Fruit fly (Drosophila melanogaster) whole organism, embryonic: ENCODE data around the gene CG43156.

ENCODE experiments used
- Atf3 ChIP-seq: fragments of 200-800 bp; sonication (Bioruptor generic); optimal IDR thresholded peaks from 3 replicates; lab custom pipeline; 2016; ENCODE audit warnings: missing biosample characterization, missing genetic modification characterization
- Awh ChIP-seq: fragments of 200-800 bp; sonication (Bioruptor generic); IDR thresholded peaks from 2 replicates; pipeline ENCODE4, ENCODE4 v1.3.6; 2022; ENCODE audit warnings: missing biosample characterization, missing genetic modification characterization
- BEAF-32 ChIP-seq: fragments of 200-800 bp; sonication (Bioruptor generic); optimal IDR thresholded peaks from 3 replicates; lab custom pipeline; 2017; ENCODE audit warnings: missing biosample characterization, missing genetic modification characterization, mild to moderate bottlenecking, moderate library complexity, missing genetic modification reagents
- CG10321 ChIP-seq: fragments of 200-800 bp; sonication (Bioruptor generic); IDR thresholded peaks from 2 replicates; pipeline ENCODE4 v1.3.6; 2022; ENCODE audit warnings: missing biosample characterization, missing genetic modification characterization
- CG11247 ChIP-seq: fragments of 200-800 bp; sonication (Bioruptor generic); IDR thresholded peaks from 2 replicates; pipeline ENCODE4 v1.3.6; 2022; ENCODE audit warnings: missing biosample characterization, missing genetic modification characterization
- CG11695 ChIP-seq: fragments of 200-800 bp; sonication (Bioruptor generic); IDR thresholded peaks from 3 replicates; pipeline ENCODE4 v1.3.6; 2022; ENCODE audit warnings: missing biosample characterization, missing genetic modification characterization
- CG11723 ChIP-seq: fragments of 200-800 bp; sonication (Bioruptor generic); optimal IDR thresholded peaks from 2 replicates; lab custom pipeline; 2017; ENCODE audit warnings: missing biosample characterization, mild to moderate bottlenecking, missing genetic modification characterization
- CG12104 ChIP-seq: fragments of 200-800 bp; sonication (Bioruptor generic); optimal IDR thresholded peaks from 3 replicates; lab custom pipeline; 2016; ENCODE audit warnings: missing biosample characterization, missing genetic modification characterization
- CG1647 ChIP-seq: fragments of 200-800 bp; sonication (Bioruptor generic); optimal IDR thresholded peaks from 3 replicates; lab custom pipeline; 2016; ENCODE audit warnings: missing biosample characterization, missing genetic modification characterization
- CG16779 ChIP-seq: fragments of 200-800 bp; sonication (Bioruptor generic); IDR thresholded peaks from 2 replicates; pipeline ENCODE4 v1.3.6; 2022; ENCODE audit warnings: missing biosample characterization, missing genetic modification characterization
- CG18599 ChIP-seq: fragments of 200-800 bp; sonication (Bioruptor generic); optimal IDR thresholded peaks from 3 replicates; lab custom pipeline; 2017; ENCODE audit warnings: missing biosample characterization, missing genetic modification characterization, mild to moderate bottlenecking, moderate library complexity, missing genetic modification reagents
- CG2678 ChIP-seq: fragments of 200-800 bp; sonication (Bioruptor generic); optimal IDR thresholded peaks from 3 replicates; lab custom pipeline; 2019; ENCODE audit warnings: missing biosample characterization, mild to moderate bottlenecking, missing genetic modification characterization, moderate library complexity
- CG31441 ChIP-seq: fragments of 200-800 bp; sonication (Bioruptor generic); IDR thresholded peaks from 2 replicates; pipeline ENCODE4 v1.3.6; 2022; ENCODE audit warnings: missing biosample characterization, missing genetic modification characterization
- CG33557 ChIP-seq: fragments of 200-800 bp; sonication (Bioruptor generic); optimal IDR thresholded peaks from 2 replicates; lab custom pipeline; 2019; ENCODE audit warnings: missing biosample characterization, mild to moderate bottlenecking, missing genetic modification characterization, moderate library complexity
- CG4328 ChIP-seq: fragments of 200-800 bp; sonication (Bioruptor generic); optimal IDR thresholded peaks from 3 replicates; lab custom pipeline; 2017; ENCODE audit warnings: missing biosample characterization, missing genetic modification reagents, missing genetic modification characterization
- CG6175 ChIP-seq: fragments of 200-800 bp; sonication (Bioruptor generic); IDR thresholded peaks from 3 replicates; pipeline ENCODE4 v1.3.6; 2022; ENCODE audit warnings: missing biosample characterization, missing genetic modification characterization
- CG7963 ChIP-seq: fragments of 200-800 bp; sonication (Bioruptor generic); IDR thresholded peaks from 3 replicates; pipeline ENCODE4 v1.3.6; 2022; ENCODE audit warnings: missing biosample characterization, missing genetic modification characterization; ENCODE audit not compliant: partially characterized antibody
- CG9817 ChIP-seq: fragments of 200-800 bp; sonication (Bioruptor generic); optimal IDR thresholded peaks from 2 replicates; lab custom pipeline; 2018; ENCODE audit warnings: missing biosample characterization, mild to moderate bottlenecking, missing genetic modification characterization, moderate library complexity
- CoRest ChIP-seq: fragments of 200-800 bp; sonication (Bioruptor generic); optimal IDR thresholded peaks from 3 replicates; lab custom pipeline; 2018; ENCODE audit warnings: missing biosample characterization, mild to moderate bottlenecking, missing genetic modification characterization, moderate library complexity
- Dip2 ChIP-seq: fragments of 200-800 bp; sonication (Bioruptor generic); IDR thresholded peaks from 2 replicates; pipeline ENCODE4 v1.3.6; 2022; ENCODE audit warnings: missing biosample characterization, missing genetic modification characterization
- Dll ChIP-seq: fragments of 200-800 bp; sonication (Bioruptor generic); IDR thresholded peaks from 4 replicates; pipeline ENCODE4 v1.3.6; 2022; ENCODE audit warnings: missing biosample characterization, missing genetic modification characterization; ENCODE audit not compliant: partially characterized antibody
- E2f2 ChIP-seq: fragments of 200-800 bp; sonication (Bioruptor generic); IDR thresholded peaks from 2 replicates; pipeline ENCODE4 v1.3.6; 2022; ENCODE audit warnings: missing biosample characterization, missing genetic modification characterization
- Fer1 ChIP-seq: fragments of 200-800 bp; sonication (Bioruptor generic); optimal IDR thresholded peaks from 2 replicates; lab custom pipeline; 2017; ENCODE audit warnings: missing biosample characterization, mild to moderate bottlenecking, missing genetic modification characterization
- HmgZ ChIP-seq: fragments of 200-800 bp; sonication (Bioruptor generic); optimal IDR thresholded peaks from 2 replicates; lab custom pipeline; 2018; ENCODE audit warnings: missing biosample characterization, mild to moderate bottlenecking, missing genetic modification characterization
- Hr51 ChIP-seq, 2 experiments: fragments of 200-800 bp; sonication (Bioruptor generic); optimal IDR thresholded peaks; 2 replicates in 1 of 2; 3 replicates in 1 of 2; lab custom pipeline; 2016 to 2018; ENCODE audit warnings: missing biosample characterization in 2 of 2, missing genetic modification characterization in 2 of 2, mild to moderate bottlenecking in 1 of 2, moderate library complexity in 1 of 2
- Meics ChIP-seq: fragments of 200-800 bp; sonication (Bioruptor generic); optimal IDR thresholded peaks from 2 replicates; lab custom pipeline; 2017; ENCODE audit warnings: missing biosample characterization, mild to moderate bottlenecking, missing genetic modification characterization
- Neu2 ChIP-seq: fragments of 200-800 bp; sonication (Bioruptor generic); optimal IDR thresholded peaks from 3 replicates; lab custom pipeline; 2016; ENCODE audit warnings: missing biosample characterization, missing genetic modification characterization, borderline replicate concordance
- Sox100B ChIP-seq: fragments of 200-800 bp; sonication (Bioruptor generic); optimal IDR thresholded peaks from 3 replicates; lab custom pipeline; 2018; ENCODE audit warnings: missing biosample characterization, mild to moderate bottlenecking, missing genetic modification characterization
- Sox102F ChIP-seq: fragments of 200-800 bp; sonication (Bioruptor generic); optimal IDR thresholded peaks from 2 replicates; lab custom pipeline; 2018; ENCODE audit warnings: missing biosample characterization, mild to moderate bottlenecking, missing genetic modification characterization, moderate library complexity
- Xbp1 ChIP-seq: fragments of 200-800 bp; sonication (Bioruptor generic); optimal IDR thresholded peaks from 3 replicates; lab custom pipeline; 2016; ENCODE audit warnings: missing biosample characterization, mild to moderate bottlenecking, missing genetic modification characterization
- cwo ChIP-seq: fragments of 200-800 bp; sonication (Bioruptor generic); optimal IDR thresholded peaks from 3 replicates; lab custom pipeline; 2017; ENCODE audit warnings: missing biosample characterization, missing genetic modification characterization, mild to moderate bottlenecking, moderate library complexity, missing genetic modification reagents
- dmrt99B ChIP-seq: fragments of 200-800 bp; sonication (Bioruptor generic); optimal IDR thresholded peaks from 2 replicates; lab custom pipeline; 2018; ENCODE audit warnings: missing biosample characterization, mild to moderate bottlenecking, missing genetic modification characterization, moderate library complexity
- emc ChIP-seq: fragments of 200-800 bp; sonication (Bioruptor generic); optimal IDR thresholded peaks from 2 replicates; lab custom pipeline; 2016; ENCODE audit warnings: missing biosample characterization, missing genetic modification characterization
- en ChIP-seq: fragments of 200-800 bp; sonication (Bioruptor generic); optimal IDR thresholded peaks from 2 replicates; lab custom pipeline; 2016; ENCODE audit warnings: missing biosample characterization, missing genetic modification characterization
- gt ChIP-seq: fragments of 200-800 bp; sonication (Bioruptor generic); IDR thresholded peaks from 2 replicates; pipeline ENCODE4 v1.3.6; 2022; ENCODE audit warnings: missing biosample characterization, missing genetic modification characterization
- ind ChIP-seq: fragments of 200-800 bp; sonication (Bioruptor generic); optimal IDR thresholded peaks from 3 replicates; lab custom pipeline; 2016; ENCODE audit warnings: missing biosample characterization, missing genetic modification characterization
- insv ChIP-seq, 2 experiments: fragments of 200-800 bp; sonication (Bioruptor generic); optimal IDR thresholded peaks; 3 replicates each; lab custom pipeline; 2016 to 2018; ENCODE audit warnings: missing biosample characterization in 2 of 2, missing genetic modification characterization in 2 of 2
- klu ChIP-seq: fragments of 200-800 bp; sonication (Bioruptor generic); IDR thresholded peaks from 2 replicates; pipeline ENCODE4 v1.3.6; 2022; ENCODE audit warnings: missing biosample characterization, missing genetic modification characterization
- knrl ChIP-seq: fragments of 200-800 bp; sonication (Bioruptor generic); IDR thresholded peaks from 3 replicates; pipeline ENCODE4 v1.3.6; 2022; ENCODE audit warnings: missing biosample characterization, missing genetic modification characterization; ENCODE audit not compliant: partially characterized antibody
- lmd ChIP-seq: fragments of 200-800 bp; sonication (Bioruptor generic); IDR thresholded peaks from 2 replicates; pipeline ENCODE4 v1.3.6; 2022; ENCODE audit warnings: missing biosample characterization, missing genetic modification characterization
- nerfin-1 ChIP-seq: fragments of 200-800 bp; sonication (Bioruptor generic); optimal IDR thresholded peaks from 3 replicates; lab custom pipeline; 2019; ENCODE audit warnings: missing biosample characterization, mild to moderate bottlenecking, missing genetic modification characterization, moderate library complexity
- pan ChIP-seq, 4 experiments: fragments of >200 bp in 3 of 4; fragments of 200-800 bp in 1 of 4; sonication (Bioruptor generic) in 1 of 4; optimal IDR thresholded peaks in 3 of 4; IDR thresholded peaks in 1 of 4; 2 replicates each; pipeline versions ENCODE4 v1.3.6 to Lab custom; 2017 to 2022; ENCODE audit warnings: missing biosample characterization in 2 of 4, missing genetic modification characterization in 2 of 4, mixed read lengths in 1 of 4
- pfk ChIP-seq: fragments of 200-800 bp; sonication (Bioruptor generic); optimal IDR thresholded peaks from 2 replicates; lab custom pipeline; 2018; ENCODE audit warnings: missing biosample characterization, mild to moderate bottlenecking, missing genetic modification characterization, moderate library complexity
- pros ChIP-seq: fragments of 200-800 bp; sonication (Bioruptor generic); optimal IDR thresholded peaks from 3 replicates; lab custom pipeline; 2019; ENCODE audit warnings: missing biosample characterization, mild to moderate bottlenecking, missing genetic modification characterization, moderate library complexity
- salm ChIP-seq: fragments of 200-800 bp; sonication (Bioruptor generic); optimal IDR thresholded peaks from 2 replicates; lab custom pipeline; 2018; ENCODE audit warnings: missing biosample characterization, mild to moderate bottlenecking, missing genetic modification characterization
- sens ChIP-seq: fragments of 200-800 bp; sonication (Bioruptor generic); peaks from one replicate; lab custom pipeline; 2016; ENCODE audit warnings: missing biosample characterization, missing genetic modification characterization
- seq ChIP-seq: fragments of 200-800 bp; sonication (Bioruptor generic); IDR thresholded peaks from 2 replicates; pipeline ENCODE4 v1.3.6; 2022; ENCODE audit warnings: missing biosample characterization, missing genetic modification characterization
- sim ChIP-seq: fragments of 200-800 bp; sonication (Bioruptor generic); IDR thresholded peaks from 2 replicates; pipeline ENCODE4 v1.3.6; 2022; ENCODE audit warnings: missing biosample characterization, missing genetic modification characterization
- tna ChIP-seq: fragments of 200-800 bp; sonication (Bioruptor generic); IDR thresholded peaks from 2 replicates; pipeline ENCODE4 v1.3.6; 2022; ENCODE audit warnings: missing biosample characterization, missing genetic modification characterization; ENCODE audit not compliant: partially characterized antibody

Gene CG43156

dm6 chrX:11885356-11885755 lies 21.3 kb downstream of the CG43156 start:
- TF ChIP-seq CG33557 (GFP tag; lab: Kevin White, UChicago) = no peak
- TF ChIP-seq CG4328 (GFP tag; lab: Kevin White, UChicago) = peak; percentile 46
- no peak for TF ChIP-seq CG10321
- TF ChIP-seq gt (GFP tag; lab: Robert Waterston, UW) = no peak
- peak; percentile 0 for TF ChIP-seq nerfin-1
- peak; percentile 33 for TF ChIP-seq Xbp1 (GFP tag; lab: Kevin White, UChicago)
- TF ChIP-seq sens (GFP tag; lab: Kevin White, UChicago) = peak; percentile 66
- TF ChIP-seq HmgZ (tag; lab: Kevin White, UChicago) = no peak
- no peak for TF ChIP-seq en (GFP tag; lab: Kevin White, UChicago)
- no peak for TF ChIP-seq pan (optimal IDR thresholded peaks at IDR 0.05; lab: Kevin White, UChicago)
- no peak for TF ChIP-seq pan (GFP tag; optimal IDR thresholded peaks at IDR 0.05 in 1 of 2, IDR thresholded peaks at IDR 0.05 in 1 of 2)
- peak in 1 of 2 experiments; percentile 69 for TF ChIP-seq Hr51 (GFP tag; optimal IDR thresholded peaks at IDR 0.05; lab: Kevin White, UChicago)
- TF ChIP-seq CG12104 = peak; percentile 29
- TF ChIP-seq tna (GFP tag; lab: Robert Waterston, UW) = 0 out of 2 replicates have a peak, but pooled peaks have one; percentile 25
- peak; percentile 46 for TF ChIP-seq cwo (GFP tag; lab: Kevin White, UChicago)
- no peak for TF ChIP-seq insv (GFP tag; optimal IDR thresholded peaks at IDR 0.05; lab: Kevin White, UChicago)
- TF ChIP-seq Neu2 (GFP tag; lab: Kevin White, UChicago) = no peak
- no peak for TF ChIP-seq sim (GFP tag; lab: Robert Waterston, UW)
- TF ChIP-seq CG31441 (GFP tag; lab: Robert Waterston, UW) = 0 out of 2 replicates have a peak, but pooled peaks have one; percentile 33
- TF ChIP-seq CG11695 (GFP tag; lab: Robert Waterston, UW) = peak; percentile 19; the same call in 1 of the 3 replicates
- TF ChIP-seq CG6175 (GFP tag; lab: Robert Waterston, UW) = 0 out of 3 replicates have a peak, but pooled peaks have one; percentile 14
- TF ChIP-seq klu (GFP tag; lab: Robert Waterston, UW) = no peak
- TF ChIP-seq Atf3 (GFP tag; lab: Kevin White, UChicago) = no peak
- no peak for TF ChIP-seq Dll
- TF ChIP-seq CoRest (tag; lab: Kevin White, UChicago) = peak; percentile 54
- peak; percentile 54 for TF ChIP-seq CG9817 (tag; lab: Kevin White, UChicago)
- TF ChIP-seq ind (GFP tag; lab: Kevin White, UChicago) = peak; percentile 29
- peak; percentile 37 for TF ChIP-seq dmrt99B (tag; lab: Kevin White, UChicago)
- peak; percentile 16 for TF ChIP-seq salm (tag; lab: Kevin White, UChicago)
- no peak for TF ChIP-seq CG7963 (GFP tag; lab: Robert Waterston, UW)
- TF ChIP-seq CG1647 (GFP tag; lab: Kevin White, UChicago) = no peak
- TF ChIP-seq pros (GFP tag; lab: Kevin White, UChicago) = no peak
- 0 out of 2 replicates have a peak, but pooled peaks have one; percentile 14 for TF ChIP-seq seq (GFP tag; lab: Robert Waterston, UW)
- no peak for TF ChIP-seq Dip2 (GFP tag; lab: Robert Waterston, UW)
- no peak for TF ChIP-seq knrl
- TF ChIP-seq Awh (GFP tag; lab: Robert Waterston, UW) = 0 out of 2 replicates have a peak, but pooled peaks have one; percentile 16
- TF ChIP-seq Fer1 (GFP tag; lab: Kevin White, UChicago) = peak; percentile 50
- TF ChIP-seq pfk (GFP tag; lab: Kevin White, UChicago) = no peak
- peak; percentile 51 for TF ChIP-seq Sox100B (GFP tag; lab: Kevin White, UChicago)
- TF ChIP-seq Meics = peak; percentile 62
- TF ChIP-seq CG11247 = no peak
- peak; percentile 24 for TF ChIP-seq CG11723 (GFP tag; lab: Kevin White, UChicago)
- TF ChIP-seq CG2678 = peak; percentile 70
- TF ChIP-seq Sox102F = peak; percentile 44
- no peak for TF ChIP-seq E2f2 (GFP tag; lab: Robert Waterston, UW)
- peak; percentile 50; the same call in 1 of the 2 replicates for TF ChIP-seq lmd (GFP tag; lab: Robert Waterston, UW)
- no peak for TF ChIP-seq emc (GFP tag; lab: Kevin White, UChicago)
- peak; percentile 57 for TF ChIP-seq CG18599 (GFP tag; lab: Kevin White, UChicago)
- no peak for TF ChIP-seq CG16779 (GFP tag; lab: Robert Waterston, UW)
- no peak for TF ChIP-seq BEAF-32 (GFP tag; lab: Kevin White, UChicago)
